Fruit fly (Drosophila melanogaster) whole organism, embryonic: Measurements from ENCODE around the gene Cip4.
A peak's percentile ranks its signal among the peaks of the same experiment; 100 is the strongest.

Source experiments
- CG10267 ChIP-seq: fragments of 200-800 bp; sonication (Bioruptor generic); optimal IDR thresholded peaks from 2 replicates; lab custom pipeline; 2018; ENCODE audit warnings: missing biosample characterization, mild to moderate bottlenecking, missing genetic modification characterization, moderate library complexity
- CG10462 ChIP-seq: fragments of 200-800 bp; sonication (Bioruptor generic); optimal IDR thresholded peaks from 2 replicates; lab custom pipeline; 2016; ENCODE audit warnings: missing biosample characterization, missing genetic modification characterization
- CG14014 ChIP-seq: fragments of 200-800 bp; sonication (Bioruptor generic); IDR thresholded peaks from 2 replicates; pipeline ENCODE4 v1.3.6; 2022; ENCODE audit warnings: missing biosample characterization, missing genetic modification characterization
- CG15601 ChIP-seq: fragments of 200-800 bp; sonication (Bioruptor generic); optimal IDR thresholded peaks from 3 replicates; lab custom pipeline; 2019; ENCODE audit warnings: missing biosample characterization, mild to moderate bottlenecking, missing genetic modification characterization, moderate library complexity
- CG1602 ChIP-seq: fragments of 200-800 bp; sonication (Bioruptor generic); optimal IDR thresholded peaks from 3 replicates; lab custom pipeline; 2016; ENCODE audit warnings: missing biosample characterization, missing genetic modification characterization
- CG17829 ChIP-seq: fragments of 200-800 bp; optimal IDR thresholded peaks from 2 replicates; lab custom pipeline; 2019; ENCODE audit warnings: missing biosample characterization, mild to moderate bottlenecking, missing genetic modification characterization, moderate library complexity
- CG18262 ChIP-seq: fragments of 200-800 bp; optimal IDR thresholded peaks from 3 replicates; lab custom pipeline; 2019; ENCODE audit warnings: missing biosample characterization, mild to moderate bottlenecking, missing genetic modification characterization, moderate library complexity
- CG2120 ChIP-seq: fragments of 200-800 bp; sonication (Bioruptor generic); optimal IDR thresholded peaks from 3 replicates; lab custom pipeline; 2016; ENCODE audit warnings: missing biosample characterization, missing genetic modification characterization
- CG34422 ChIP-seq: fragments of 200-800 bp; sonication (Bioruptor generic); IDR thresholded peaks from 3 replicates; pipeline ENCODE4 v1.3.6; 2022; ENCODE audit warnings: missing biosample characterization, missing genetic modification characterization
- CG4424 ChIP-seq: fragments of 200-800 bp; sonication (Bioruptor generic); optimal IDR thresholded peaks from 3 replicates; lab custom pipeline; 2016; ENCODE audit warnings: missing biosample characterization, missing genetic modification characterization
- CG5245 ChIP-seq: fragments of 200-800 bp; sonication (Bioruptor generic); optimal IDR thresholded peaks from 3 replicates; lab custom pipeline; 2016; ENCODE audit warnings: missing biosample characterization, missing genetic modification characterization
- CG7372 ChIP-seq: fragments of 200-800 bp; sonication (Bioruptor generic); IDR thresholded peaks from 2 replicates; pipeline ENCODE4 v1.3.6; 2022; ENCODE audit warnings: missing biosample characterization, missing genetic modification characterization
- CG7839 ChIP-seq: fragments of 200-800 bp; sonication (Bioruptor generic); optimal IDR thresholded peaks from 3 replicates; lab custom pipeline; 2018; ENCODE audit warnings: missing biosample characterization, mild to moderate bottlenecking, missing genetic modification characterization, moderate library complexity
- CG7928 ChIP-seq: fragments of 200-800 bp; sonication (Bioruptor generic); optimal IDR thresholded peaks from 2 replicates; lab custom pipeline; 2017; ENCODE audit warnings: missing biosample characterization, mild to moderate bottlenecking, missing genetic modification characterization
- CG7987 ChIP-seq: fragments of 200-800 bp; sonication (Bioruptor generic); optimal IDR thresholded peaks from 2 replicates; lab custom pipeline; 2018; ENCODE audit warnings: missing biosample characterization, mild to moderate bottlenecking, missing genetic modification characterization, moderate library complexity
- CG8924 ChIP-seq: fragments of 200-800 bp; optimal IDR thresholded peaks from 3 replicates; lab custom pipeline; 2019; ENCODE audit warnings: missing biosample characterization, mild to moderate bottlenecking, missing genetic modification characterization, moderate library complexity
- CG9437 ChIP-seq: fragments of 200-800 bp; sonication (Bioruptor generic); optimal IDR thresholded peaks from 2 replicates; lab custom pipeline; 2018; ENCODE audit warnings: missing biosample characterization, mild to moderate bottlenecking, missing genetic modification characterization
- CG9609 ChIP-seq: fragments of 200-800 bp; sonication (Bioruptor generic); optimal IDR thresholded peaks from 3 replicates; lab custom pipeline; 2016; ENCODE audit warnings: missing biosample characterization, missing genetic modification characterization
- CG9797 ChIP-seq: fragments of 200-800 bp; sonication (Bioruptor generic); optimal IDR thresholded peaks from 3 replicates; lab custom pipeline; 2018; ENCODE audit warnings: missing biosample characterization, mild to moderate bottlenecking, missing genetic modification characterization
- CHES-1-like ChIP-seq: fragments of 200-800 bp; sonication (Bioruptor generic); optimal IDR thresholded peaks from 2 replicates; lab custom pipeline; 2016; ENCODE audit warnings: missing biosample characterization, missing genetic modification characterization
- CTCF ChIP-seq: fragments of 200-800 bp; sonication (Bioruptor generic); optimal IDR thresholded peaks from 2 replicates; lab custom pipeline; 2017; ENCODE audit warnings: missing biosample characterization, mild to moderate bottlenecking, missing genetic modification characterization, moderate library complexity
- Chrac-16 ChIP-seq: fragments of 200-800 bp; sonication (Bioruptor generic); optimal IDR thresholded peaks from 3 replicates; lab custom pipeline; 2016; ENCODE audit warnings: missing biosample characterization, missing genetic modification characterization
- Dbx ChIP-seq: fragments of 200-800 bp; sonication (Bioruptor generic); IDR thresholded peaks from 3 replicates; pipeline ENCODE4 v1.3.6; 2022; ENCODE audit warnings: missing biosample characterization, missing genetic modification characterization
- Fer1 ChIP-seq: fragments of 200-800 bp; sonication (Bioruptor generic); optimal IDR thresholded peaks from 2 replicates; lab custom pipeline; 2017; ENCODE audit warnings: missing biosample characterization, mild to moderate bottlenecking, missing genetic modification characterization
- HLHmδ ChIP-seq: fragments of 200-800 bp; sonication (Bioruptor generic); optimal IDR thresholded peaks from 2 replicates; lab custom pipeline; 2018; ENCODE audit warnings: missing biosample characterization, mild to moderate bottlenecking, missing genetic modification characterization, moderate library complexity
- Hey ChIP-seq: fragments of 200-800 bp; sonication (Bioruptor generic); optimal IDR thresholded peaks from 3 replicates; lab custom pipeline; 2018; ENCODE audit warnings: missing biosample characterization, mild to moderate bottlenecking, missing genetic modification characterization
- Med ChIP-seq: fragments of 200-800 bp; sonication (Bioruptor generic); peaks from one replicate; lab custom pipeline; 2016; ENCODE audit warnings: missing biosample characterization, missing genetic modification characterization, mild to moderate bottlenecking, inconsistent platforms, moderate library complexity
- Myb ChIP-seq: fragments of 200-800 bp; sonication (Bioruptor generic); optimal IDR thresholded peaks from 2 replicates; lab custom pipeline; 2016; ENCODE audit warnings: missing biosample characterization, missing genetic modification characterization
- NfI ChIP-seq: fragments of 200-800 bp; sonication (Bioruptor generic); optimal IDR thresholded peaks from 3 replicates; lab custom pipeline; 2018; ENCODE audit warnings: missing biosample characterization, mild to moderate bottlenecking, missing genetic modification characterization, moderate library complexity
- Rfx ChIP-seq: fragments of 200-800 bp; sonication (Bioruptor generic); IDR thresholded peaks from 2 replicates; pipeline ENCODE4 v1.3.6; 2022; ENCODE audit warnings: missing biosample characterization, missing genetic modification characterization
- Scr ChIP-seq: fragments of 200-800 bp; sonication (Bioruptor generic); IDR thresholded peaks from 2 replicates; pipeline ENCODE4 v1.3.6; 2022; ENCODE audit warnings: missing biosample characterization, missing genetic modification characterization; ENCODE audit not compliant: partially characterized antibody
- Sry-δ ChIP-seq: fragments of 200-800 bp; sonication (Bioruptor generic); optimal IDR thresholded peaks from 2 replicates; lab custom pipeline; 2016; ENCODE audit warnings: missing biosample characterization, missing genetic modification characterization
- Xbp1 ChIP-seq: fragments of 200-800 bp; sonication (Bioruptor generic); optimal IDR thresholded peaks from 3 replicates; lab custom pipeline; 2016; ENCODE audit warnings: missing biosample characterization, mild to moderate bottlenecking, missing genetic modification characterization
- YL-1 ChIP-seq: fragments of 200-800 bp; sonication (Bioruptor generic); optimal IDR thresholded peaks from 3 replicates; lab custom pipeline; 2017; ENCODE audit warnings: missing biosample characterization, mild to moderate bottlenecking, missing genetic modification characterization
- ab ChIP-seq: fragments of 200-800 bp; sonication (Bioruptor generic); optimal IDR thresholded peaks from 2 replicates; lab custom pipeline; 2016; ENCODE audit warnings: missing biosample characterization, missing genetic modification characterization
- emc ChIP-seq: fragments of 200-800 bp; sonication (Bioruptor generic); optimal IDR thresholded peaks from 2 replicates; lab custom pipeline; 2016; ENCODE audit warnings: missing biosample characterization, missing genetic modification characterization
- eve ChIP-seq, 2 experiments: fragments of >200 bp; optimal IDR thresholded peaks; 2 replicates each; lab custom pipeline; 2017; ENCODE audit warnings: missing biosample characterization in 2 of 2, missing genetic modification characterization in 2 of 2
- gce ChIP-seq: fragments of 200-800 bp; sonication (Bioruptor generic); IDR thresholded peaks from 3 replicates; pipeline ENCODE4 v1.3.6; 2022; ENCODE audit warnings: missing biosample characterization, missing genetic modification characterization
- gem ChIP-seq: fragments of 200-800 bp; sonication (Bioruptor generic); optimal IDR thresholded peaks from 2 replicates; lab custom pipeline; 2019; ENCODE audit warnings: missing biosample characterization, mild to moderate bottlenecking, missing genetic modification characterization, moderate library complexity
- gfzf ChIP-seq: fragments of 200-800 bp; sonication (Bioruptor generic); optimal IDR thresholded peaks from 2 replicates; lab custom pipeline; 2016; ENCODE audit warnings: missing biosample characterization, mild to moderate bottlenecking, missing genetic modification characterization, moderate library complexity
- ind ChIP-seq: fragments of 200-800 bp; sonication (Bioruptor generic); optimal IDR thresholded peaks from 3 replicates; lab custom pipeline; 2016; ENCODE audit warnings: missing biosample characterization, missing genetic modification characterization
- lbe ChIP-seq: fragments of 200-800 bp; sonication (Bioruptor generic); optimal IDR thresholded peaks from 2 replicates; lab custom pipeline; 2016; ENCODE audit warnings: missing biosample characterization, mild to moderate bottlenecking, missing genetic modification characterization
- phol ChIP-seq: fragments of 200-800 bp; sonication (Bioruptor generic); optimal IDR thresholded peaks from 3 replicates; lab custom pipeline; 2018; ENCODE audit warnings: missing biosample characterization, mild to moderate bottlenecking, missing genetic modification characterization, moderate library complexity
- repo ChIP-seq: fragments of 200-800 bp; sonication (Bioruptor generic); optimal IDR thresholded peaks from 2 replicates; lab custom pipeline; 2016; ENCODE audit warnings: missing biosample characterization, missing genetic modification characterization
- row ChIP-seq: fragments of 200-800 bp; sonication (Bioruptor generic); IDR thresholded peaks from 3 replicates; pipeline ENCODE4 v1.3.6; 2022; ENCODE audit warnings: missing biosample characterization, missing genetic modification characterization
- sens ChIP-seq: fragments of 200-800 bp; sonication (Bioruptor generic); peaks from one replicate; lab custom pipeline; 2016; ENCODE audit warnings: missing biosample characterization, missing genetic modification characterization
- slbo ChIP-seq: fragments of 200-800 bp; sonication (Bioruptor generic); IDR thresholded peaks from 2 replicates; pipeline ENCODE4 v1.3.6; 2022; ENCODE audit warnings: missing biosample characterization, missing genetic modification characterization
- slp2 ChIP-seq: fragments of 200-800 bp; sonication (Bioruptor generic); optimal IDR thresholded peaks from 2 replicates; lab custom pipeline; 2016; ENCODE audit warnings: missing biosample characterization, missing genetic modification characterization
- sob ChIP-seq: fragments of 200-800 bp; sonication (Bioruptor generic); IDR thresholded peaks from 2 replicates; pipeline ENCODE4 v1.3.6; 2022; ENCODE audit warnings: missing biosample characterization, missing genetic modification characterization
- trem ChIP-seq: fragments of 200-800 bp; optimal IDR thresholded peaks from 3 replicates; lab custom pipeline; 2019; ENCODE audit warnings: missing biosample characterization, mild to moderate bottlenecking, missing genetic modification characterization, moderate library complexity
- tx ChIP-seq: fragments of 200-800 bp; sonication (Bioruptor generic); optimal IDR thresholded peaks from 2 replicates; lab custom pipeline; 2016; ENCODE audit warnings: missing biosample characterization, missing genetic modification characterization
- zf30C ChIP-seq: fragments of 200-800 bp; sonication (Bioruptor generic); optimal IDR thresholded peaks from 3 replicates; lab custom pipeline; 2018; ENCODE audit warnings: missing biosample characterization, mild to moderate bottlenecking, missing genetic modification characterization
- zfh1 ChIP-seq: fragments of 200-800 bp; sonication (Bioruptor generic); IDR thresholded peaks from 3 replicates; pipeline ENCODE4 v1.3.6; 2022; ENCODE audit warnings: missing biosample characterization, missing genetic modification characterization

The Cip4 gene

dm6 chr3L:4282627-4283026, 81.3 kb downstream of the Cip4 start, which contains the start of gene CG11583 (continued):
- no peak for TF ChIP-seq eve (GFP tag; optimal IDR thresholded peaks at IDR 0.05; lab: Kevin White, UChicago)
- no peak for TF ChIP-seq Hey (tag; lab: Kevin White, UChicago)
- TF ChIP-seq sob (GFP tag; lab: Robert Waterston, UW): peak; percentile 70
- TF ChIP-seq HLHmδ (GFP tag; lab: Kevin White, UChicago): no peak
- TF ChIP-seq CG15601 (tag; lab: Kevin White, UChicago): peak; percentile 28
- peak; percentile 92 for TF ChIP-seq Myb
- peak; percentile 36 for TF ChIP-seq CTCF (GFP tag; lab: Kevin White, UChicago)
- TF ChIP-seq CG17829: peak; percentile 46
- peak; percentile 5 for TF ChIP-seq trem (tag; lab: Kevin White, UChicago)
- TF ChIP-seq CG7372 (GFP tag; lab: Robert Waterston, UW): no peak
- TF ChIP-seq zfh1 (GFP tag; lab: Robert Waterston, UW): no peak
- peak; percentile 40; the same call in 1 of the 2 replicates for TF ChIP-seq Scr (GFP tag; lab: Robert Waterston, UW)
- 0 out of 3 replicates have a peak, but pooled peaks have one; percentile 40 for TF ChIP-seq Dbx (GFP tag; lab: Robert Waterston, UW)
- peak; percentile 15 for TF ChIP-seq CG5245 (GFP tag; lab: Kevin White, UChicago)
- peak; percentile 39 for TF ChIP-seq lbe (GFP tag; lab: Kevin White, UChicago)
- peak; percentile 21 for TF ChIP-seq CG8924 (tag; lab: Kevin White, UChicago)
- TF ChIP-seq repo (GFP tag; lab: Kevin White, UChicago): peak; percentile 14
- peak; percentile 47 for TF ChIP-seq Sry-δ (GFP tag; lab: Kevin White, UChicago)
- TF ChIP-seq CG10462 (GFP tag; lab: Kevin White, UChicago): no peak
- TF ChIP-seq CG18262 (tag; lab: Kevin White, UChicago): peak; percentile 5
- peak; percentile 88 for TF ChIP-seq YL-1 (GFP tag; lab: Kevin White, UChicago)
- TF ChIP-seq Chrac-16: peak; percentile 28
- TF ChIP-seq gfzf: peak; percentile 32
- no peak for TF ChIP-seq emc
- peak; percentile 67 for TF ChIP-seq row
- TF ChIP-seq CG9609 (GFP tag; lab: Kevin White, UChicago): peak; percentile 38
- peak; percentile 25; the same call in 1 of the 2 replicates for TF ChIP-seq CG14014 (GFP tag; lab: Robert Waterston, UW)
- peak; percentile 63; the same call in 1 of the 3 replicates for TF ChIP-seq CG34422 (GFP tag; lab: Robert Waterston, UW)
- TF ChIP-seq sens (GFP tag; lab: Kevin White, UChicago): peak; percentile 93
- TF ChIP-seq slbo (GFP tag; lab: Robert Waterston, UW): peak; percentile 71
- peak; percentile 36 for TF ChIP-seq CG9797 (GFP tag; lab: Kevin White, UChicago)
- no peak for TF ChIP-seq gem (tag; lab: Kevin White, UChicago)
- no peak for TF ChIP-seq CG7839 (tag; lab: Kevin White, UChicago)
- TF ChIP-seq CG10267 (tag; lab: Kevin White, UChicago): peak; percentile 96
- TF ChIP-seq slp2 (GFP tag; lab: Kevin White, UChicago): peak; percentile 25
- TF ChIP-seq CHES-1-like: peak; percentile 60
- TF ChIP-seq Rfx: peak; percentile 58
- peak; percentile 48 for TF ChIP-seq CG7987 (GFP tag; lab: Kevin White, UChicago)
- TF ChIP-seq Fer1 (GFP tag; lab: Kevin White, UChicago): peak; percentile 42
- TF ChIP-seq Xbp1: peak; percentile 64
- peak; percentile 73 for TF ChIP-seq CG2120 (GFP tag; lab: Kevin White, UChicago)
- peak; percentile 20 for TF ChIP-seq tx (GFP tag; lab: Kevin White, UChicago)
- no peak for TF ChIP-seq gce
- TF ChIP-seq CG4424 (GFP tag; lab: Kevin White, UChicago): peak; percentile 23
- TF ChIP-seq CG1602 (GFP tag; lab: Kevin White, UChicago): peak; percentile 14
- TF ChIP-seq Med (GFP tag; lab: Kevin White, UChicago): peak; percentile 93
- peak; percentile 52 for TF ChIP-seq NfI (GFP tag; lab: Kevin White, UChicago)
- TF ChIP-seq CG7928 (GFP tag; lab: Kevin White, UChicago): peak; percentile 99
- no peak for TF ChIP-seq zf30C (GFP tag; lab: Kevin White, UChicago)
- TF ChIP-seq ind (GFP tag; lab: Kevin White, UChicago): peak; percentile 36
- no peak for TF ChIP-seq CG9437 (GFP tag; lab: Kevin White, UChicago)
- TF ChIP-seq ab: no peak
- TF ChIP-seq phol: peak; percentile 54
